Fruit fly (Drosophila melanogaster): ENCODE data around the gene Cpr5C.
A peak's percentile ranks its signal among the peaks of the same experiment; 100 is the strongest.

Gene Cpr5C

dm6 chrX:5804377-5804776 lies at the start of gene Cpr5C:
TSS of gene Cpr5C (plus strand) at chrX:5804677.
- TF ChIP-seq EcR (GFP tag; optimal IDR thresholded peaks at IDR 0.05) = no peak
- no peak for TF ChIP-seq psq (optimal IDR thresholded peaks at IDR 0.05)
- TF ChIP-seq usp (GFP tag; optimal IDR thresholded peaks at IDR 0.05) = no peak
- TF ChIP-seq pan (optimal IDR thresholded peaks at IDR 0.05) = no peak
- no peak for TF ChIP-seq CG8478 (optimal IDR thresholded peaks at IDR 0.05)
- TF ChIP-seq Dll (optimal IDR thresholded peaks at IDR 0.05) = no peak

DNA sequence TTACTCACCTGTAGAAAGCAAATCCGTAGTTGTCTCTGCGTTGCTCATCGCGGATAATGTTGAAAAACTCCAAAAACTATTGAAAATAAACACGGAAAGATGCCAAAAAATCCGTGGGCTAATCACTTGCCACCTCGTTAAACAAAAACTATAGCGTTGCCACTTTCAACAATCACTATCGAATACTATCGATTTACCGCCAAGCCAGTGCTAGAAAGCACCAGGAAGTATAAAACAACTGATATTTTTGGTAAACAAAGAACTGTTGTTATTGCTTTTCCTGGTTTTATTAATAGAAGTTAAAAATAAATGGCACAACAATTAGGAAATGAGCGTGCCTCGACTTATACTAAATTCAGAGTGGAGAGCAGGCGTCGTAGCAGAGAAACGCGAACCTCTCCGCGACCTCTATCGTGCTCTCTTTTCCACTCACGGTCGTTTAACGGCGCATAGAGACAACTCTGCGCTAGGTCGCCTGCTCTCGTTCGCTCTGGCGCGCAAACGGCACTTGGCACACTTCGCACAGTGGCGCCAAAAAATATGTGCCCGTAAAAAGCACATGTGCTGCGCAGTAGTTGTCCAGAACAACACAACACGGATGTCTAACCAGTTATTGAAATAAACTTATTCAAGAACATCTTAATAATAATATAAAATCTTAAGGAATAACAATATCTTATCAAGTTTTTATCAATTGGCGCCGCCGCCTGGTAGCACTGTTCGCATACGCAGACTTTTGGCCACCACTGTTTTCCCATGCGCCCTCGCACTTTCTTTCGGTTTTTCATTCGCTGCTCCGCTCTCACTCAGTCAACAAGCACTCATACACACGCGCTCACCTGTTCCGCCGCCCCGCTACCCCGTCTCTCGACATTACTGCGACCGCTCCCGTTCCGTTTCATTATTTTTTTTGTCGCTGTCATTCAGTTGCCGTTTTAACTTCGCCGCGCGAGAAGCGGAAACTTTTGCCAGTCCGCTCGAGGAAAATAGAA lies 49.3 kb upstream of the Cpr5C start, which contains the start of the genes lin-52 and CG15771:
TSS of gene lin-52 (minus strand) at position 122 of the 992 bp plus-strand sequence.
TSS of gene CG15771 (plus strand) at position 738 of the 992 bp plus-strand sequence.
- TF ChIP-seq Dll (optimal IDR thresholded peaks at IDR 0.05) = peak; percentile 77
- TF ChIP-seq usp (GFP tag; optimal IDR thresholded peaks at IDR 0.05) = no peak

DNA sequence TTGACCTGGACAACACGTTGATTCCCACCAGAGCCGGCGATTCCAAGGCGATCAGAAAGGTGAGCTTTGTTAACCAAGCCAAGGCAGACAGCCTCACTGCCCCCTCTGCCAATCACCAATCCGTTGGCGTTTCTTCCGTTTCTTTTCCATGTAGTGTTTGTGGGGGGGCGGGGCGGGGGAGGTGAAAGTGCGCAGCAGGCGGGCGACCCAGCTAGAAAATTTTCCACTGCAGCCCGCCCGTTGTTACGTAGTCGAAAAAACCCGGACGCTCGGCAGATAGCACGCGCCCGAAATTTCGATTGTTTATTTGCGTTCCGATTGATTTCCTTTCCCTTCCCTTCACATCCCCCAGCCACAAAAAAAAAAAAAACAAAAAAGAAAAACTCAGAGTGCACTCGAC lies 48.3 kb upstream of the Cpr5C start:
- no peak for TF ChIP-seq Dll (optimal IDR thresholded peaks at IDR 0.05)
- TF ChIP-seq EcR (GFP tag; optimal IDR thresholded peaks at IDR 0.05) = no peak
- TF ChIP-seq pan (optimal IDR thresholded peaks at IDR 0.05) = no peak
- TF ChIP-seq psq (optimal IDR thresholded peaks at IDR 0.05) = no peak
- no peak for TF ChIP-seq usp (GFP tag; optimal IDR thresholded peaks at IDR 0.05)
- no peak for TF ChIP-seq CG8478 (optimal IDR thresholded peaks at IDR 0.05)

DNA sequence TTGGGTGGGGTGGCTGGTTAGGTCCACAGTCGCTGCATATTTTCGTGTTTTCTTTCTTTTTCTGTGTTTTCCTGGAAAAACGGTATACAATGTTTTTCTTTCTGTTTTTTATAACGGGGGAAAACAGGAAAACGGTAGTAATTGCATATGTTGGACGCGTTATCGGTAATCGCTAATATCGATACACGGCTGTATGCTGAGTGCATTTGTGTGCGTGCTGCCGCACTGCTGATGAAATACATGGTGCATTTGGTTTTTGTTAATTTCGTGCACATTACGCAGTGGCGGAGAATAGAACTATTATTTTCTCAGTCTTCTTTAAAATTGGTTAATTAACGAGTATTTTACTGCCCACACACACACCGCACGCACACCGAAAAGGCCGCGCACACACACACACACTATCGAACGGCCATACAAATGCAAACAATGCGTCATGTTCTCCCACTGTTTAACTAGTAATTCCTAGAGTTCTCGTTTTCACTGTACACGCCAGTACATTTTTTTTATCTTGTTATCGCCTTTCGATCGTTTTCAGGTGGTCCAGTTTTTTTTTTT lies 41.0 kb upstream of the Cpr5C start:
- TF ChIP-seq CG8478 (optimal IDR thresholded peaks at IDR 0.05) (no peak), Dll (optimal IDR thresholded peaks at IDR 0.05) (no peak), usp (GFP tag; optimal IDR thresholded peaks at IDR 0.05) (no peak), pan (optimal IDR thresholded peaks at IDR 0.05) (no peak), psq (optimal IDR thresholded peaks at IDR 0.05) (no peak), EcR (GFP tag; optimal IDR thresholded peaks at IDR 0.05) (no peak)

DNA sequence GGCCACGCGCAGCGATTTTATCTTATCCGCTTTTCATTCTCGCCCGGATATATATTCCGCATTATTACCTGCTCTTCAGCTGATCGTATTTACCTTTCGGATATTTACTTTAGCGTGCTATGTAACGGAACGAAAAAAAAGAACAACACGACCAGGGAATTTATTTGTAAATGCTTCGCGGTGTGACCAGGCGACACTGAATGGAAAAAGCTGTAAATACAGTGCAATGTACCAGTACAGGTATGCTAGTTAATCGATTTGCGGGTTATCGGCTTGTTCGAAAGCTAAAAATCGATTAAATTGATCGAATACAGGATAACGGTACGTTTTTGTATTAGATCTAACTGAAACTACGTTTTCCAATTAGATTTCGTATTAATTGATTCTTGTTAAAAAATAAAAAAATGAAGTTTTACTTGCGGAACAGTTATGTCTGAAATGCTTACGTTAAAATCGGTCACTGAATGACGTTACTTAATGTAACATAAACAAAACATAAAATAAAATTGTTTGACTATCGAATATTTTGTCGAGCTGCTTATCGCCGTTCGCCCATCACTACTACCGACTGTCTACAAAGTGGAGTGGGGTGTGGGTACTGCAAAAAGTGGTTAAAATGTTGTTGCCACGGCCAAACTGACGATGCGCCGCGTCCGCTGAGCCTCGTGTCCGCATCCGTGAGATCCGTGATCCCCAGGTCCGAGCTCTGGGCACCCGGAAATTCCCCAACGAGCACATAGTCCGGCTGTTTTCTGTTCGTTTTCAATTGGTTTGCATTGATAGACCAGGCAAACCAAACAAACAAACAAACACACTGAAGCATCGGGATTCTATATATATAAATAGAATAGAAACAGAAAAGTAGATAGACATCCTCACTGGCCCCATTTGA lies 40.2 kb upstream of the Cpr5C start, which contains the start of the genes MAPk-Ak2 and CG42699:
TSS of gene MAPk-Ak2 (minus strand) at position 203 of the 892 bp plus-strand sequence.
TSS of gene CG42699 (plus strand) at position 553 of the 892 bp plus-strand sequence.
- TF ChIP-seq usp (GFP tag; optimal IDR thresholded peaks at IDR 0.05) (no peak), Dll (optimal IDR thresholded peaks at IDR 0.05) (no peak), EcR (GFP tag; optimal IDR thresholded peaks at IDR 0.05) (no peak), psq (optimal IDR thresholded peaks at IDR 0.05) (no peak), pan (optimal IDR thresholded peaks at IDR 0.05) (no peak), CG8478 (optimal IDR thresholded peaks at IDR 0.05) (no peak)

dm6 chrX:5766732-5767131 lies 37.7 kb upstream of the Cpr5C start:
- TF ChIP-seq psq (optimal IDR thresholded peaks at IDR 0.05) = no peak
- no peak for TF ChIP-seq Dll (optimal IDR thresholded peaks at IDR 0.05)
- TF ChIP-seq pan (optimal IDR thresholded peaks at IDR 0.05) = no peak
- TF ChIP-seq usp (GFP tag; optimal IDR thresholded peaks at IDR 0.05) = no peak
- TF ChIP-seq EcR (GFP tag; optimal IDR thresholded peaks at IDR 0.05) = no peak
- TF ChIP-seq CG8478 (optimal IDR thresholded peaks at IDR 0.05) = no peak

DNA sequence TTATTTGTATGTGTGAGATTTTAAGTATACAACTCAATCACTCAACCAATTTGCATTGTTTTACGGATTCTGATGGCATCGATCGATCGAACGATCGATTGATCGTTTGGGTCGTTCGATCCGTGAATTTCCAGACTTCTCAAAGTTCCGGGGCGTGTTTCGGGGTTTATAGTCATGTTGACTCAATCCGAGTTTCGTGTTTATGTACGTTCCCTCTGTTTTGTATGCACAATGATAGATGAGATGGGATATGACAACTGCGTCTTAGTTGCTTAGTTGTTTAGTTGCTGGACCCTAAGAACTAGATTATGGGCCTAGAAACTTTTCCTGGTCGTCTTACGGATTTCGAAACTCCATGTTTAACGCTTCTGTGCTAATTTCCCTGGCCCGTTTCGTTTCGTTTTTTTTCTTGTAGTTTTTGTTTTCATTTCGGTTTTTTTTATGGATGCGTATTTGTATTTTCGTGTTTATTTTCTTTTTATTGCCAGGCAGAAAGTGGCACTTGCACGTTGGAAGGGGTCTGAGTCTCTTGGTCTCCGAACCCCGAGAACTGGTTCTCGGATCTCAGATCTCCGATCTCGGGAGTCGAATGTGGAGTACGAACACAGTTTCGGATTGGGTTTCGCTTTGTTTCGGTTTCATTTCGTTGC lies 35.8 kb upstream of the Cpr5C start:
- TF ChIP-seq pan (optimal IDR thresholded peaks at IDR 0.05) (no peak), usp (GFP tag; optimal IDR thresholded peaks at IDR 0.05) (no peak), EcR (GFP tag; optimal IDR thresholded peaks at IDR 0.05) (no peak), Dll (optimal IDR thresholded peaks at IDR 0.05) (no peak)

DNA sequence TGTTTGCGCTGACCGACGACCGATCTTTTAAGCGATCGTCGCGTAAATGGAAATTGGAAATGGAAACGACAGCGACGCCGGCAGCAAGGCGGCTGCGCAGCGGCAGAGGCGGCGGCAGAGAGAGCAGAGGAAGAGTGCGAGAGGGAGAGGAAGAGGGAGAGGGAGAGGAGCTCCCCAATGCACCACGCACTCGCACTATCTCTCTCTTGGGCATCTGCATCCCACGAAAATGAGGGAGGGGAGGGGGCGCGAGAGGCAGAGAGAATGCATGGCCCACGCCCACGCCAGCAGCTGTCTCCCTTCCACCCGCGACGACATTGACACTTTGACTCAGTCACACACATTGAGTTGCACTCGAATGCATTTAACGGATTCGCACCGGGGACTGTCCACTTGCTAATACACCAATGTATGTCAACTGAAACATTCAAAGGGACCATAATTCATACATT lies 33.7 kb upstream of the Cpr5C start, which contains the start of gene CG3097:
TSS of gene CG3097 (minus strand) at position 51 of the 452 bp plus-strand sequence.
- TF ChIP-seq EcR (GFP tag; optimal IDR thresholded peaks at IDR 0.05) = no peak
- peak; percentile 5 for TF ChIP-seq Dll (optimal IDR thresholded peaks at IDR 0.05)
- TF ChIP-seq psq (optimal IDR thresholded peaks at IDR 0.05) = no peak
- TF ChIP-seq usp (GFP tag; optimal IDR thresholded peaks at IDR 0.05) = no peak
- TF ChIP-seq pan (optimal IDR thresholded peaks at IDR 0.05) = no peak

DNA sequence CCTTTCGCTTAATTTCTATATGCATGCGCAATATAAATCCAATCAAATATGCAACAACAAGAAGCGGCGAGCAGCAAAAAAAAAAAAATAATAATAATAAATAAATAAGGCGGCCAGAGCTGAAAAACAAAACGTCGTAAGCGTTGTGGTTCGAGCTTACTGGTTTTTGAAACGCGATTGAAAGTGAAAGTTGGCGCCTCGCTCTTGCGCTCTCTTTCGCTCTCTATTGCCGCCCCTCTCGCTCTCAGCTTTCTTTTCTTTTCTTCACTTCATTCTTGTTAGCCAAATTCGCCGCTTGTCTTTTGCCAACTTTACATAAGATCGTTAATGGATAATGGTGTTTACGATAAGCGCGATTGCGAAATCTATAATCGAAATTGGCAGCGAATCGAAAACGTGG lies 32.1 kb upstream of the Cpr5C start:
- TF ChIP-seq usp (GFP tag; optimal IDR thresholded peaks at IDR 0.05) (no peak), psq (optimal IDR thresholded peaks at IDR 0.05) (no peak), pan (optimal IDR thresholded peaks at IDR 0.05) (no peak), CG8478 (optimal IDR thresholded peaks at IDR 0.05) (no peak), Dll (optimal IDR thresholded peaks at IDR 0.05) (no peak), EcR (GFP tag; optimal IDR thresholded peaks at IDR 0.05) (no peak)

DNA sequence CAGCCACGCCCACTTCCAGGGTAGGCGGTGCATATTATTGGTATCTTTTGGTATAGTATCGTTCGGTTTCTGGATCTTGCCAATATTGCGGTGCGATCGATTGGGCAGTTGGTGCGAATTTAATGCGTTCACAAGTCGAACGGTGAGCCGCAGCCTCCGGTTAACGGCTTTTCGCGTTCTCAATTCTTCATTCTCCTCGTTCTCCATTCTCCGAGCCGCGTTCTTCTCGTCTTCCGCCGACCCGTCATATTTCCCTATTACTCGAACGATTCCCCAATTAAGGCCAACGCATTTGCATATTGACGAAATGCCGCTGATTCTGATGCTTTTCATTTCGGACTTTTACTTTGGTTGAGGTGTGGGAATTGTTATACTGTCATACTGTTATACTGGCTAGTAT lies 27.9 kb upstream of the Cpr5C start, which contains the start of gene CG42264:
TSS of gene CG42264 (minus strand) at position 101 of the 400 bp plus-strand sequence.
- no peak for TF ChIP-seq psq (optimal IDR thresholded peaks at IDR 0.05)
- TF ChIP-seq CG8478 (optimal IDR thresholded peaks at IDR 0.05) = no peak
- no peak for TF ChIP-seq pan (optimal IDR thresholded peaks at IDR 0.05)
- no peak for TF ChIP-seq Dll (optimal IDR thresholded peaks at IDR 0.05)
- TF ChIP-seq EcR (GFP tag; optimal IDR thresholded peaks at IDR 0.05) = no peak
- TF ChIP-seq usp (GFP tag; optimal IDR thresholded peaks at IDR 0.05) = no peak

dm6 chrX:5781520-5781919 lies 23.0 kb upstream of the Cpr5C start, which contains the start of gene CG3108:
TSS of gene CG3108 (minus strand) at chrX:5781620.
- TF ChIP-seq pan (optimal IDR thresholded peaks at IDR 0.05) (no peak), Dll (optimal IDR thresholded peaks at IDR 0.05) (no peak), psq (optimal IDR thresholded peaks at IDR 0.05) (no peak), EcR (GFP tag; optimal IDR thresholded peaks at IDR 0.05) (no peak), usp (GFP tag; optimal IDR thresholded peaks at IDR 0.05) (no peak), CG8478 (optimal IDR thresholded peaks at IDR 0.05) (no peak)
